Worm (Caenorhabditis elegans) whole organism, early embryonic: ENCODE results near the gene K10C2.12.

Source experiments
- B0310.2 ChIP-seq: sonication (generic microtip); optimal IDR thresholded peaks from 2 replicates; lab custom pipeline; 2016; ENCODE audit warnings: mild to moderate bottlenecking, missing genetic modification characterization, missing compliant biosample characterization
- F13C5.2 ChIP-seq: sonication (generic microtip); optimal IDR thresholded peaks from 2 replicates; lab custom pipeline; 2017; ENCODE audit warnings: mild to moderate bottlenecking, missing genetic modification characterization, inconsistent platforms, missing compliant biosample characterization
- aly-1 ChIP-seq: sonication (generic microtip); optimal IDR thresholded peaks from 2 replicates; lab custom pipeline; 2016; ENCODE audit warnings: missing genetic modification characterization, missing compliant biosample characterization
- ama-1 ChIP-seq: fragments of 150-350 bp; optimal IDR thresholded peaks from 2 replicates; lab custom pipeline; 2014
- ceh-13 ChIP-seq: fragments of 200-800 bp; sonication (Bioruptor generic); optimal IDR thresholded peaks from 2 replicates; lab custom pipeline; 2018; ENCODE audit warnings: mild to moderate bottlenecking, missing genetic modification characterization, missing compliant biosample characterization
- ceh-36 ChIP-seq: sonication (generic microtip); optimal IDR thresholded peaks from 2 replicates; lab custom pipeline; 2016; ENCODE audit warnings: missing genetic modification characterization, inconsistent platforms, missing compliant biosample characterization
- ets-7 ChIP-seq: sonication (generic microtip); optimal IDR thresholded peaks from 2 replicates; lab custom pipeline; 2016; ENCODE audit warnings: missing genotype, missing genetic modification characterization, missing compliant biosample characterization
- flt-1 ChIP-seq: fragments of 200-800 bp; sonication (Bioruptor generic); IDR thresholded peaks from 2 replicates; pipeline ENCODE4 v1.3.6; 2022; ENCODE audit warnings: missing genetic modification characterization, missing compliant biosample characterization
- hmbx-1 ChIP-seq: sonication (generic microtip); optimal IDR thresholded peaks from 2 replicates; lab custom pipeline; 2016; ENCODE audit warnings: mild to moderate bottlenecking, missing genetic modification characterization, missing compliant biosample characterization
- hmg-4 ChIP-seq: fragments of 200-800 bp; sonication (Bioruptor generic); optimal IDR thresholded peaks from 2 replicates; lab custom pipeline; 2018; ENCODE audit warnings: mild to moderate bottlenecking, missing genetic modification characterization, missing compliant biosample characterization
- hnd-1 ChIP-seq: sonication (generic microtip); optimal IDR thresholded peaks from 2 replicates; lab custom pipeline; 2016; ENCODE audit warnings: missing genetic modification characterization, missing compliant biosample characterization
- pes-1 ChIP-seq: fragments of 200-800 bp; sonication (Bioruptor generic); IDR thresholded peaks from 2 replicates; pipeline ENCODE4 v1.3.6; 2022; ENCODE audit warnings: missing genetic modification reagents, missing genetic modification characterization, missing compliant biosample characterization
- scrt-1 ChIP-seq: fragments of 200-800 bp; sonication (Bioruptor generic); IDR thresholded peaks from 2 replicates; pipeline ENCODE4 v1.3.6; 2022; ENCODE audit warnings: missing genetic modification characterization, missing compliant biosample characterization
- sea-1 ChIP-seq: fragments of 200-800 bp; sonication (Bioruptor generic); conservative IDR thresholded peaks from 2 replicates; pipeline ENCODE4 v1.3.6; 2022; ENCODE audit warnings: missing genetic modification characterization, missing compliant biosample characterization
- tbx-11 ChIP-seq: fragments of 200-800 bp; sonication (Bioruptor generic); IDR thresholded peaks from 2 replicates; pipeline ENCODE4 v1.3.6; 2022; ENCODE audit warnings: missing genetic modification characterization, missing compliant biosample characterization
- tbx-37 ChIP-seq: fragments of 200-800 bp; sonication (Bioruptor generic); conservative IDR thresholded peaks from 2 replicates; pipeline ENCODE4 v1.3.6; 2022; ENCODE audit warnings: missing genetic modification reagents, missing genetic modification characterization, missing compliant biosample characterization
- tra-4 ChIP-seq: sonication (generic microtip); optimal IDR thresholded peaks from 2 replicates; lab custom pipeline; 2017; ENCODE audit warnings: missing genetic modification characterization, missing compliant biosample characterization

Gene K10C2.12

DNA sequence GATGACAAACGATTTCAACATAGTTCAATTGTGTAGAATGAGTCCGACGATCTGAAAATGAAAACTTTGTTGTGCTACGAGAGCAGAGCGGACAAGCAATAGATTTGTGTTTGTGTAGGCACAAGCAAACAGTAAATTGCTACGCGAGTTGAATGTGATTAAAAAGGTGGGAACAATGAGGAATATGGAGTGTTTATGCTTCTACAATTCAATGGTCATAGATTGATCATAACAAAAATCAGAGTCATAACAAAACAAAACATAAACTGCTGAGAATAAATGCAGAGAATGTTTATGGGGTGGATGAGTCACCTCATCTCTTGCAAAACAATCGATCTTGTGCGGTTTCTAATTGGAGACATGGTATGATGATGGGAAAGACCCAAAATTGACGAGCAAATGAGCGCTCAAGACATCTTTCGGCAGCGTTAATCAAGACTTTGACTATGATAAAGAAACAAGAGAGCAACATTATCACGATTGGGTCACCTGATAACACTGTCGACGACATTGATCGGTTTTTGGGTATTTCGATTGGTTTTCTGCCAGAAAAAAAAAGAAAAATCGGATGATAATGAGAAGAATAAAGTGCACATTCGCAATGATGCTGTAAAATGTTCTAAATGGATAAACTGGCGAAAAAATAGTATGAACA lies 42.8 kb downstream of the K10C2.12 start, which contains the start of gene lmp-1:
lmp-1 (minus strand) TSS at position 51 of the 655 bp plus-strand sequence.
- no peak for TF ChIP-seq pes-1
- TF ChIP-seq F13C5.2 (tag; lab: Kevin White, UChicago), result no peak
- TF ChIP-seq tbx-37, result no peak
- TF ChIP-seq tbx-11 (GFP tag; lab: Robert Waterston, UW), result no peak
- TF ChIP-seq scrt-1 (GFP tag; lab: Robert Waterston, UW), result no peak
- TF ChIP-seq flt-1, result no peak
- no peak for TF ChIP-seq hmbx-1 (tag; lab: Kevin White, UChicago)
- no peak for TF ChIP-seq ets-7 (tag; lab: Kevin White, UChicago)
- TF ChIP-seq sea-1 (GFP tag; lab: Robert Waterston, UW), result no peak
- TF ChIP-seq B0310.2 (tag; lab: Kevin White, UChicago), result no peak
- no peak for TF ChIP-seq tra-4 (tag; lab: Kevin White, UChicago)

DNA sequence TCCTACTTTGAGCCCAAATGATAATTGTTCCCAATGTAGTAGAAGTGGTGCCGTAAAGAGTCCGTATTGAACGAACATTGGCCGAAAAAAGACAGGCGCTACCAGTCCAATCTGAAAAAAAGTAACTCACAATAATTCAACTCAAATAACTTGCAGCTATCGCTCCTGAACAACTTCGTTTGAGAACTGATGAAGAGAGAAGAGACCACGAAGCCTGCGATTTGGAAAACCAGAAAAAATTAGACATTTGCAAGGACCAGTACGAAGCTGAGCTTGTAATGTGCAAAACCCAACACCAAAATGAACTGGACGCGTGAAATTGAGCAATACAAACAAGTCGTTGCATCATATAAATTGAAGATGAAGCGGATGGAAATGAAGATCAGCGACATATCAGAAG lies 46.1 kb downstream of the K10C2.12 start, which contains the start of gene C03B1.1:
C03B1.1 (plus strand) TSS at position 301 of the 400 bp plus-strand sequence.
- TF ChIP-seq F13C5.2 (tag; lab: Kevin White, UChicago) (no peak), hnd-1 (tag; lab: Kevin White, UChicago) (no peak), ama-1 (lab: Kevin White, UChicago) (no peak), tbx-37 (no peak), ceh-13 (GFP tag; lab: Kevin White, UChicago) (no peak), aly-1 (tag; lab: Kevin White, UChicago) (no peak), flt-1 (no peak), scrt-1 (GFP tag; lab: Robert Waterston, UW) (no peak)

DNA sequence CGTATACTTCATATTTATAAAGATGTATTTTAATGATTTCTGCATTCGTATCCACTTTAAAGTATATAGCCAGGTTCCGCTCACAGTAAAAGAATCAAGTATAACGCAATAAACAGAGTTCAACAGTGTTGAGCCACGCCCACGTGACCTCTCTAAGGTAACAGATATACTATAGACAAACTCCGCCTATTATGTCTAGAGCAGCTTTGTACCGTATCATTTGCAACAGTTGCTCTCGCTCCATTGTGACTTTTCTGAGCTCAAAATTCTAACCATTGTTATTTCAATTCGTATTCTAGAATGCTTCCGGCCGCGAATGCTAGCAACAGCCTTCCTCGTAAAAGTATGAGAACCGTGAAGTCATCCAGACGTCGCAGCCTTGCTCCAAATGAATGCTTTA lies 47.2 kb downstream of the K10C2.12 start, which contains the start of gene C03B1.17:
C03B1.17 (plus strand) TSS at position 301 of the 400 bp plus-strand sequence.
- no peak for TF ChIP-seq hnd-1 (tag; lab: Kevin White, UChicago)
- TF ChIP-seq scrt-1 (GFP tag; lab: Robert Waterston, UW), result no peak
- TF ChIP-seq hmbx-1 (tag; lab: Kevin White, UChicago), result no peak
- TF ChIP-seq ceh-13 (GFP tag; lab: Kevin White, UChicago), result no peak
- no peak for TF ChIP-seq sea-1 (GFP tag; lab: Robert Waterston, UW)
- no peak for TF ChIP-seq pes-1
- TF ChIP-seq aly-1 (tag; lab: Kevin White, UChicago), result no peak
- TF ChIP-seq F13C5.2 (tag; lab: Kevin White, UChicago), result no peak
- no peak for TF ChIP-seq tra-4 (tag; lab: Kevin White, UChicago)
- TF ChIP-seq tbx-11 (GFP tag; lab: Robert Waterston, UW), result no peak
- TF ChIP-seq B0310.2 (tag; lab: Kevin White, UChicago), result no peak
- no peak for TF ChIP-seq ama-1 (lab: Kevin White, UChicago)
- TF ChIP-seq ets-7 (tag; lab: Kevin White, UChicago), result no peak
- no peak for TF ChIP-seq flt-1
- no peak for TF ChIP-seq ceh-36
- TF ChIP-seq tbx-37, result no peak

DNA sequence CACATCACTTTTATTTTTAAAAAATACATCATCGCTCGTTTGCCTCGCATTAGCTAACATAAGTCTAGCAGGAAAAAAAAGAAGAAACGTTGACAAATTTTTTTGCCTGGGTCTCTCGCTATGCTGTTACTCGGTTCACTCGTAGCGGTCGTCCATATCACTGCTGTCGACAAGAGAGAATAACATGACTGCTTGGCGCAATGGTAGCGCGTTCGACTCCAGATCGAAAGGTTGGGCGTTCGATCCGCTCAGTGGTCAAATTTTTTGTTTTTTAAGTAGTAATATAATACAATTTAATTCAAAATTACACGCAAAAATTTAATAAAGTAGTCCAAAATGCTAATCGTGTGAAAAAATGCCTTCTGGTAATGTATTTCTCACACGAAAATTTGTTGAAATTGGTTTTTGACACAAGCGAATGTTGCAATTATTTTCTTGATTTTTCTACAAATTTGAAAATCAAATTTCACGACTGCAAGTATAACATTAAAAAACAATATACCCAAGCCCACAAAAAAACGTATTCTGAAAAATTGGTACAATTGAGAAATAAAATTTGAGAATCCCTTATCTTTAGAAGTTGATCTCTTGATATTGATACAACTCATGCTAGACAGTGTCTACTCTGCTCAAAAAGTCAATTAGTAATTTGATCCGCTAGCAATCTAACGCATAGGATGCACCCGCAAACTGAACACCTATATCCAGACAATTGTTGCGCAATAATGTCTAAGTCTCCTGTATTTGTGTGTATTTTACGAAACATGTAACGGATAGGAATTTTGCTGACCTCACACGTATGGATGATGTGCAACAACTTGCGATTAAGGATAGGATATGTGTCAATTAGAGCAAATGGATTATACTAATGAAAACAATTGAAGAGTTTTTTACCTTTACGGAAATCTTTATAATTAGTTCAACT lies 49.1 kb downstream of the K10C2.12 start:
- TF ChIP-seq F13C5.2 (tag; lab: Kevin White, UChicago) (peak; percentile 62), tra-4 (tag; lab: Kevin White, UChicago) (peak; percentile 28), ceh-36 (peak; percentile 81), hmg-4 (peak; percentile 85), ama-1 (lab: Kevin White, UChicago) (no peak), sea-1 (GFP tag; lab: Robert Waterston, UW) (peak; percentile 79), ceh-13 (GFP tag; lab: Kevin White, UChicago) (peak; percentile 73), flt-1 (peak; percentile 82), hmbx-1 (tag; lab: Kevin White, UChicago) (peak; percentile 64), pes-1 (peak; percentile 92), B0310.2 (tag; lab: Kevin White, UChicago) (peak; percentile 58), ets-7 (tag; lab: Kevin White, UChicago) (no peak), tbx-11 (GFP tag; lab: Robert Waterston, UW) (peak; percentile 88), scrt-1 (GFP tag; lab: Robert Waterston, UW) (peak; percentile 88), aly-1 (tag; lab: Kevin White, UChicago) (peak; percentile 33), tbx-37 (peak; percentile 90), hnd-1 (tag; lab: Kevin White, UChicago) (peak; percentile 66)
